Worm (Caenorhabditis elegans): ENCODE data around the gene fzr-1.
A peak's percentile ranks its signal among the peaks of the same experiment; 100 is the strongest.

- TF ChIP-seq lin-13 (tag; optimal IDR thresholded peaks at IDR 0.05) (no peak), unc-120 (tag; optimal IDR thresholded peaks at IDR 0.05; ENCODE audit: poor library complexity, severe bottlenecking) (no peak), nhr-28 (tag; optimal IDR thresholded peaks at IDR 0.05) (no peak), snpc-4 (tag; optimal IDR thresholded peaks at IDR 0.05) (no peak), nhr-237 (tag; optimal IDR thresholded peaks at IDR 0.05) (peak; percentile 37), nhr-12 (tag; optimal IDR thresholded peaks at IDR 0.05) (no peak)
These were observed 53.2 kb downstream of the fzr-1 start, which contains the start of the genes E02H1.1 and tag-124 for ce11 chrII:9591071-9591470.

Data from whole organism, mixed stage, embryonic.